Worm (Caenorhabditis elegans) whole organism, L4/young adult: ENCODE data around the gene srw-1.

Source experiments
- W03F9.2 ChIP-seq: fragments of 150-350 bp; optimal IDR thresholded peaks from 2 replicates; lab custom pipeline; 2014; ENCODE audit warnings: missing biosample characterization, missing genetic modification characterization
- him-1 ChIP-seq: sonication (generic microtip); optimal IDR thresholded peaks from 2 replicates; lab custom pipeline; 2016; ENCODE audit warnings: missing genotype, missing genetic modification reagents, missing genetic modification characterization, missing compliant biosample characterization

DNA sequence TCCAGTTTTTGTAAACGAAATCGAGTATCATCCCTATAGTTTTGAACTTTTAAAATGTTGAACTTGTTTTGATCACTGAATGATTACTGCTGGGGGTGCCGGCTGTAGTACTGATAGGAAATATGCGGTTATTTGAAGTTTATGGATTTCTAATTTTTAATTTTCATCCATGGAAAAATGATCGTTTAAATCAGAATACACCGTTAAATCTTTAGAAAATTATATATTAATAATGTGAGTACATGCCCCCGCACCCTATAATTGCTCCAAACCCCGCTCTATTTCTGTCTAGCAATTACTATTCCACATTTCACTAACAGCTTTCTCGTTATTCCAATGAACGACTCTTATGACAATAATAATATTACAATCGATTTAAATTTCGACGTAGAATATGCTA is 1.7 kb downstream of the srw-1 start, which contains the start of gene Y75B12B.10:
- TF ChIP-seq him-1 (tag; lab: Kevin White, UChicago) (no peak), W03F9.2 (tag; lab: Kevin White, UChicago) (no peak)
